Worm (Caenorhabditis elegans) whole organism, L1 larva: ENCODE results near the gene cpr-3.

ENCODE experiments used
- alr-1 ChIP-seq: fragments of 200-800 bp; sonication (Bioruptor generic); optimal IDR thresholded peaks from 2 replicates; lab custom pipeline; 2018; ENCODE audit warnings: borderline replicate concordance, mild to moderate bottlenecking, missing genetic modification characterization, missing compliant biosample characterization
- blmp-1 ChIP-seq: fragments of 150-350 bp; optimal IDR thresholded peaks from 2 replicates; lab custom pipeline; 2014; ENCODE audit warnings: missing biosample characterization, missing genetic modification characterization
- mef-2 ChIP-seq: fragments of 150-350 bp; optimal IDR thresholded peaks from 2 replicates; lab custom pipeline; 2014; ENCODE audit warnings: missing biosample characterization, missing genetic modification characterization
- nhr-237 ChIP-seq: fragments of 150-350 bp; optimal IDR thresholded peaks from 2 replicates; lab custom pipeline; 2014; ENCODE audit warnings: missing biosample characterization, missing genetic modification characterization
- nhr-47 ChIP-seq: sonication (generic microtip); optimal IDR thresholded peaks from 2 replicates; lab custom pipeline; 2016; ENCODE audit warnings: mild to moderate bottlenecking, missing genetic modification characterization, moderate library complexity, missing compliant biosample characterization
- nhr-76 ChIP-seq: sonication (generic microtip); optimal IDR thresholded peaks from 2 replicates; lab custom pipeline; 2017; ENCODE audit warnings: missing biosample characterization, missing genetic modification characterization
- unc-86 ChIP-seq: sonication (generic microtip); optimal IDR thresholded peaks from 2 replicates; lab custom pipeline; 2016; ENCODE audit warnings: missing genetic modification characterization, missing compliant biosample characterization
- ztf-11 ChIP-seq, 2 experiments: sonication (generic microtip); optimal IDR thresholded peaks; 2 replicates each; lab custom pipeline; 2016 to 2017; ENCODE audit warnings: missing genetic modification characterization in 2 of 2, missing biosample characterization in 1 of 2, missing compliant biosample characterization in 1 of 2

DNA sequence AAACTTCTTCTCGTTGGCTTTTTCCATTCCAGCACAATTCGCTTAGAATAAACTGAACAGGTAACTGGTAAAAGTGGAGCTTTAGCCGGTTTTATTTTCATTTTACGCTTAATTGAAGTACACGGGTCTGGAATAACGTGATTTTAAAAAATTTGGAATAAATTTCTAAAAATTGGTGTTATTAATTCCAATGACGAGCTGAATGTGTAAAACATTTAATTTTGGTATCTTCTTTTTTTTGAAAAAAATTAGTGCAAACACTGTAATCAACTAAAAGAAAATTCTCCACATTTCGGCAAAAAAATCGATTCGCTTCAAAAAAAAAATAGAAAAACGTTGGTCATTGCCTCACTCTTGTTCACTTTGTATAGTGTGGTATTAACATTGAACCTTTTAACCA lies 26.2 kb downstream of the cpr-3 start, which contains the start of gene T10H4.4:
- TF ChIP-seq nhr-47 (tag; lab: Kevin White, UChicago): no peak
- TF ChIP-seq ztf-11 (tag; optimal IDR thresholded peaks at IDR 0.05; lab: Kevin White, UChicago): no peak
- TF ChIP-seq blmp-1 (tag; lab: Kevin White, UChicago): no peak
- no peak for TF ChIP-seq mef-2
- no peak for TF ChIP-seq unc-86 (tag; lab: Kevin White, UChicago)
- no peak for TF ChIP-seq alr-1 (tag; lab: Kevin White, UChicago)
- no peak for TF ChIP-seq nhr-237 (tag; lab: Kevin White, UChicago)
- no peak for TF ChIP-seq nhr-76 (tag; lab: Kevin White, UChicago)
